Worm (Caenorhabditis elegans): ENCODE measurements around the gene Y75B12B.3.

Y75B12B.3 gene

ce11 chrV:15143798-15144197 is 42.3 kb downstream of the Y75B12B.3 start, which contains the start of gene K08F9.4:
Gene K08F9.4 (plus strand): TSS chrV:15144019.
- TF ChIP-seq mcd-1 (GFP tag; IDR thresholded peaks at IDR 0.05) (peak; percentile 86), lin-54 (GFP tag; optimal IDR thresholded peaks at IDR 0.05) (peak; percentile 8), snpc-1.1 (tag; optimal IDR thresholded peaks at IDR 0.05; ENCODE audit: insufficient read depth) (no peak), nfyb-1 (GFP tag; IDR thresholded peaks at IDR 0.05) (no peak), ceh-100 (GFP tag; IDR thresholded peaks at IDR 0.05) (peak; percentile 88), snpc-4 (GFP tag; optimal IDR thresholded peaks at IDR 0.05) (no peak), snpc-4 (tag; optimal IDR thresholded peaks at IDR 0.05) (peak in 1 of 4 experiments; percentile 7), ekl-4 (GFP tag; IDR thresholded peaks at IDR 0.05) (no peak), attf-5 (GFP tag; optimal IDR thresholded peaks at IDR 0.05) (peak; percentile 1), hmg-1.2 (GFP tag; IDR thresholded peaks at IDR 0.05) (peak; percentile 92)

- TF ChIP-seq zfh-2 (GFP tag; conservative IDR thresholded peaks at IDR 0.05): no peak
- TF ChIP-seq B0336.3 (GFP tag; IDR thresholded peaks at IDR 0.05): no peak
- no peak for TF ChIP-seq F57A8.1 (GFP tag; optimal IDR thresholded peaks at IDR 0.05)
- TF ChIP-seq rcor-1 (GFP tag; IDR thresholded peaks at IDR 0.05): no peak
- no peak for TF ChIP-seq K11D2.4 (GFP tag; IDR thresholded peaks at IDR 0.05)
- no peak for TF ChIP-seq zim-3 (tag; optimal IDR thresholded peaks at IDR 0.05)
- TF ChIP-seq ceh-79 (tag; optimal IDR thresholded peaks at IDR 0.05): no peak
- TF ChIP-seq B0035.1 (tag; optimal IDR thresholded peaks at IDR 0.05): no peak
- no peak for TF ChIP-seq nhr-27 (tag; optimal IDR thresholded peaks at IDR 0.05)
Measured at ce11 chrV:15143285-15143684, 42.8 kb downstream of the Y75B12B.3 start, which contains the start of gene K08F9.1. Gene K08F9.1 (minus strand): TSS chrV:15143385.

- no peak for TF ChIP-seq F52B5.7 (tag; optimal IDR thresholded peaks at IDR 0.05)
- no peak for TF ChIP-seq F33H1.4 (GFP tag; IDR thresholded peaks at IDR 0.05)
- no peak for TF ChIP-seq ztf-25 (GFP tag; IDR thresholded peaks at IDR 0.05)
- no peak for TF ChIP-seq snpc-1.3 (tag; optimal IDR thresholded peaks at IDR 0.05; ENCODE audit: insufficient read depth)
- TF ChIP-seq lin-26 (GFP tag; IDR thresholded peaks at IDR 0.05): no peak
Measured at ce11 chrV:15140247-15140646, 45.8 kb downstream of the Y75B12B.3 start, which contains the start of gene K08F9.3. Gene K08F9.3 (plus strand): TSS chrV:15140547.

DNA sequence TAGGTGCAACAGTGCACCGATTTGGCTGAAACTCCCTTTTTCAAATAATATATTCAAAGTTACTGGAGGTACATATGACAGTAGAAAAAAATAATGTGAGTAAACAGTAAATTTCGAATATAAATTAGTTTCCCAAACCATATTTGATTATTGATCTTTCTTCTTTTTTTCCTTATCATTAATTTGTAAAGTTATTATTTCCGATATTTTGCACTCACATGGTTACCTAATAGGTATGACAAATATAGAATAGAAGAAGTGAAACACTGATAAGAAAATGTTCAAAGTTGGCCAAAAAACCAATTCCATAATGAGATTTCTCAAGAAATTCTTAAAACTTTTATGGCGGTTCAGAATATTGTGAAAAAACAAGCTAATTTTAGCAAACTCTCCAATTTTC is 46.3 kb downstream of the Y75B12B.3 start:
- TF ChIP-seq F37B4.10 (GFP tag; IDR thresholded peaks at IDR 0.05) (no peak), nhr-80 (tag; optimal IDR thresholded peaks at IDR 0.05) (peak; percentile 3)

ce11 chrV:15136772-15137171 is 49.3 kb downstream of the Y75B12B.3 start, which contains the start of gene aipl-1:
Gene aipl-1 (minus strand): TSS chrV:15136801.
- TF ChIP-seq lsy-27 (tag; optimal IDR thresholded peaks at IDR 0.05; ENCODE audit: borderline replicate concordance, insufficient read depth) (no peak), Y95B8A.8 (GFP tag; IDR thresholded peaks at IDR 0.05) (0 out of 2 replicates have a peak, but pooled peaks have one; percentile 31), chd-7 (tag; optimal IDR thresholded peaks at IDR 0.05) (no peak), F55B11.4 (tag; optimal IDR thresholded peaks at IDR 0.05; ENCODE audit: borderline replicate concordance, insufficient read depth) (no peak), D2030.7 (GFP tag; IDR thresholded peaks at IDR 0.05) (peak; percentile 79), fkh-3 (tag; optimal IDR thresholded peaks at IDR 0.05) (no peak), lin-54 (GFP tag; optimal IDR thresholded peaks at IDR 0.05) (peak; percentile 62), F39B2.1 (GFP tag; IDR thresholded peaks at IDR 0.05) (no peak), tbx-9 (tag; optimal IDR thresholded peaks at IDR 0.05; ENCODE audit: borderline replicate concordance) (no peak), lag-1 (GFP tag; IDR thresholded peaks at IDR 0.05) (no peak), nfya-1 (tag; optimal IDR thresholded peaks at IDR 0.05; ENCODE audit: borderline replicate concordance, insufficient read depth) (no peak), ceh-100 (GFP tag; IDR thresholded peaks at IDR 0.05) (peak; percentile 95), Y56A3A.18 (GFP tag; IDR thresholded peaks at IDR 0.05) (no peak), mes-4 (tag; optimal IDR thresholded peaks at IDR 0.05) (no peak), Y67H2A.10 (GFP tag; conservative IDR thresholded peaks at IDR 0.05) (0 out of 2 replicates have a peak, but pooled peaks have one; percentile 15), mxl-1 (tag; optimal IDR thresholded peaks at IDR 0.05) (no peak), atf-7 (tag; optimal IDR thresholded peaks at IDR 0.05) (no peak), hlh-26 (GFP tag; conservative IDR thresholded peaks at IDR 0.05) (no peak), lsl-1 (GFP tag; optimal IDR thresholded peaks at IDR 0.05) (peak; percentile 48)
